Fruit fly (Drosophila melanogaster) whole organism, embryonic: ENCODE data around the gene Sec15.

Source experiments
- B-H1 ChIP-seq: fragments of 200-800 bp; sonication (Bioruptor generic); IDR thresholded peaks from 3 replicates; pipeline ENCODE4 v1.3.6; 2022; ENCODE audit warnings: missing biosample characterization, missing genetic modification characterization
- CG13424 ChIP-seq: fragments of 200-800 bp; sonication (Bioruptor generic); optimal IDR thresholded peaks from 2 replicates; lab custom pipeline; 2019; ENCODE audit warnings: missing biosample characterization, mild to moderate bottlenecking, missing genetic modification characterization, moderate library complexity
- CG14050 ChIP-seq: fragments of 200-800 bp; sonication (Bioruptor generic); IDR thresholded peaks from 3 replicates; pipeline ENCODE4 v1.3.6; 2022; ENCODE audit warnings: missing biosample characterization, missing genetic modification characterization
- CG14710 ChIP-seq: fragments of 200-800 bp; sonication (Bioruptor generic); optimal IDR thresholded peaks from 3 replicates; lab custom pipeline; 2019; ENCODE audit warnings: missing biosample characterization, mild to moderate bottlenecking, missing genetic modification characterization, moderate library complexity
- CG14860 ChIP-seq: fragments of 200-800 bp; sonication (Bioruptor generic); IDR thresholded peaks from 3 replicates; pipeline ENCODE4 v1.3.6; 2022; ENCODE audit warnings: missing biosample characterization, missing genetic modification characterization; ENCODE audit not compliant: partially characterized antibody
- CG15073 ChIP-seq: fragments of 200-800 bp; sonication (Bioruptor generic); optimal IDR thresholded peaks from 2 replicates; lab custom pipeline; 2016; ENCODE audit warnings: missing biosample characterization, missing genetic modification characterization
- CG15514 ChIP-seq: fragments of 200-800 bp; sonication (Bioruptor generic); optimal IDR thresholded peaks from 3 replicates; lab custom pipeline; 2017; ENCODE audit warnings: missing biosample characterization, missing genetic modification characterization, mild to moderate bottlenecking, moderate library complexity, missing genetic modification reagents
- CG1832 ChIP-seq: fragments of 200-800 bp; sonication (Bioruptor generic); optimal IDR thresholded peaks from 2 replicates; lab custom pipeline; 2017; ENCODE audit warnings: missing biosample characterization, mild to moderate bottlenecking, missing genetic modification characterization, inconsistent platforms
- CG2120 ChIP-seq: fragments of 200-800 bp; sonication (Bioruptor generic); optimal IDR thresholded peaks from 3 replicates; lab custom pipeline; 2016; ENCODE audit warnings: missing biosample characterization, missing genetic modification characterization
- CG2129 ChIP-seq: fragments of 200-800 bp; sonication (Bioruptor generic); IDR thresholded peaks from 2 replicates; pipeline ENCODE4 v1.3.6; 2022; ENCODE audit warnings: missing biosample characterization, missing genetic modification characterization; ENCODE audit not compliant: partially characterized antibody
- CG31365 ChIP-seq: fragments of 200-800 bp; sonication (Bioruptor generic); optimal IDR thresholded peaks from 2 replicates; lab custom pipeline; 2018; ENCODE audit warnings: missing biosample characterization, mild to moderate bottlenecking, missing genetic modification characterization
- CG31388 ChIP-seq: fragments of 200-800 bp; sonication (Bioruptor generic); optimal IDR thresholded peaks from 2 replicates; lab custom pipeline; 2016; ENCODE audit warnings: missing biosample characterization, missing genetic modification characterization
- CG4360 ChIP-seq: fragments of 200-800 bp; sonication (Bioruptor generic); IDR thresholded peaks from 2 replicates; pipeline ENCODE4 v1.3.6; 2022; ENCODE audit warnings: missing biosample characterization, missing genetic modification characterization
- CG6654 ChIP-seq: fragments of 200-800 bp; sonication (Bioruptor generic); optimal IDR thresholded peaks from 2 replicates; lab custom pipeline; 2017; ENCODE audit warnings: missing biosample characterization, mild to moderate bottlenecking, missing genetic modification characterization
- CG7556 ChIP-seq: fragments of 200-800 bp; sonication (Bioruptor generic); optimal IDR thresholded peaks from 2 replicates; lab custom pipeline; 2017; ENCODE audit warnings: missing biosample characterization, mild to moderate bottlenecking, missing genetic modification characterization
- CG8290 ChIP-seq, 3 experiments: fragments of 200-800 bp; sonication (Bioruptor generic); optimal IDR thresholded peaks; 2 replicates each; lab custom pipeline; 2016 to 2019; ENCODE audit warnings: missing biosample characterization in 3 of 3, missing genetic modification characterization in 3 of 3, mild to moderate bottlenecking in 2 of 3, moderate library complexity in 1 of 3
- CG8478 ChIP-seq: fragments of >200 bp; optimal IDR thresholded peaks from 2 replicates; lab custom pipeline; 2018
- CG9609 ChIP-seq: fragments of 200-800 bp; sonication (Bioruptor generic); optimal IDR thresholded peaks from 3 replicates; lab custom pipeline; 2016; ENCODE audit warnings: missing biosample characterization, missing genetic modification characterization
- Dek ChIP-seq: fragments of 200-800 bp; sonication (Bioruptor generic); optimal IDR thresholded peaks from 3 replicates; lab custom pipeline; 2019; ENCODE audit warnings: missing biosample characterization, mild to moderate bottlenecking, missing genetic modification characterization, moderate library complexity
- Dip3 ChIP-seq: fragments of 200-800 bp; sonication (Bioruptor generic); optimal IDR thresholded peaks from 3 replicates; lab custom pipeline; 2016; ENCODE audit warnings: missing biosample characterization, missing genetic modification characterization
- HHEX ChIP-seq: fragments of 200-800 bp; sonication (Bioruptor generic); optimal IDR thresholded peaks from 3 replicates; lab custom pipeline; 2017; ENCODE audit warnings: missing biosample characterization, mild to moderate bottlenecking, missing genetic modification characterization, missing genetic modification reagents
- HLH54F ChIP-seq: fragments of 200-800 bp; sonication (Bioruptor generic); optimal IDR thresholded peaks from 3 replicates; lab custom pipeline; 2016; ENCODE audit warnings: missing biosample characterization, missing genetic modification characterization
- Hr39 ChIP-seq: fragments of >200 bp; optimal IDR thresholded peaks from 2 replicates; lab custom pipeline; 2017
- Hr78 ChIP-seq, 2 experiments: fragments of 200-800 bp in 1 of 2; fragments of >200 bp in 1 of 2; sonication (Bioruptor generic) in 1 of 2; optimal IDR thresholded peaks; 2 replicates each; lab custom pipeline; 2017 to 2019; ENCODE audit warnings: missing biosample characterization in 2 of 2, missing genetic modification characterization in 2 of 2, mild to moderate bottlenecking in 1 of 2, moderate library complexity in 1 of 2
- Oli ChIP-seq: fragments of 200-800 bp; sonication (Bioruptor generic); optimal IDR thresholded peaks from 2 replicates; lab custom pipeline; 2018; ENCODE audit warnings: missing biosample characterization, mild to moderate bottlenecking, missing genetic modification characterization, moderate library complexity
- Optix ChIP-seq: fragments of 200-800 bp; sonication (Bioruptor generic); IDR thresholded peaks from 3 replicates; pipeline ENCODE4 v1.3.6; 2022; ENCODE audit warnings: missing biosample characterization, missing genetic modification characterization
- Rx ChIP-seq: fragments of 200-800 bp; sonication (Bioruptor generic); IDR thresholded peaks from 2 replicates; pipeline ENCODE4 v1.3.6; 2022; ENCODE audit warnings: missing biosample characterization, missing genetic modification characterization
- Sry-δ ChIP-seq: fragments of 200-800 bp; sonication (Bioruptor generic); optimal IDR thresholded peaks from 2 replicates; lab custom pipeline; 2016; ENCODE audit warnings: missing biosample characterization, missing genetic modification characterization
- Usf ChIP-seq: fragments of 200-800 bp; sonication (Bioruptor generic); optimal IDR thresholded peaks from 2 replicates; lab custom pipeline; 2017; ENCODE audit warnings: missing genotype, missing biosample characterization, missing genetic modification characterization
- az2 ChIP-seq: fragments of 200-800 bp; sonication (Bioruptor generic); optimal IDR thresholded peaks from 3 replicates; lab custom pipeline; 2016; ENCODE audit warnings: missing biosample characterization, missing genetic modification characterization
- bab2 ChIP-seq: fragments of 200-800 bp; sonication (Bioruptor generic); optimal IDR thresholded peaks from 2 replicates; lab custom pipeline; 2016; ENCODE audit warnings: missing biosample characterization, missing genetic modification characterization
- cwo ChIP-seq: fragments of 200-800 bp; sonication (Bioruptor generic); optimal IDR thresholded peaks from 3 replicates; lab custom pipeline; 2017; ENCODE audit warnings: missing biosample characterization, missing genetic modification characterization, mild to moderate bottlenecking, moderate library complexity, missing genetic modification reagents
- ewg ChIP-seq: fragments of 200-800 bp; sonication (Bioruptor generic); optimal IDR thresholded peaks from 3 replicates; lab custom pipeline; 2017; ENCODE audit warnings: mild to moderate bottlenecking, missing biosample characterization, missing genetic modification reagents, missing genetic modification characterization
- fd3F ChIP-seq: fragments of 200-800 bp; sonication (Bioruptor generic); optimal IDR thresholded peaks from 2 replicates; lab custom pipeline; 2018; ENCODE audit warnings: missing biosample characterization, mild to moderate bottlenecking, missing genetic modification characterization, moderate library complexity
- gcm2 ChIP-seq: fragments of 200-800 bp; sonication (Bioruptor generic); optimal IDR thresholded peaks from 2 replicates; lab custom pipeline; 2016; ENCODE audit warnings: missing biosample characterization, missing genetic modification characterization
- grau ChIP-seq: fragments of 200-800 bp; optimal IDR thresholded peaks from 3 replicates; lab custom pipeline; 2019; ENCODE audit warnings: missing biosample characterization, mild to moderate bottlenecking, missing genetic modification characterization, moderate library complexity
- jumu ChIP-seq: fragments of 200-800 bp; sonication (Bioruptor generic); optimal IDR thresholded peaks from 3 replicates; lab custom pipeline; 2016; ENCODE audit warnings: missing biosample characterization, missing genetic modification characterization
- kni ChIP-seq: fragments of 200-800 bp; sonication (Bioruptor generic); optimal IDR thresholded peaks from 3 replicates; lab custom pipeline; 2017; ENCODE audit warnings: mild to moderate bottlenecking, missing biosample characterization, missing genetic modification reagents, missing genetic modification characterization
- lola ChIP-seq, 3 experiments: fragments of >200 bp in 2 of 3; fragments of 200-800 bp in 1 of 3; sonication (Bioruptor generic) in 1 of 3; optimal IDR thresholded peaks; 2 replicates each; lab custom pipeline; 2017 to 2019; ENCODE audit warnings: missing biosample characterization in 3 of 3, missing genetic modification characterization in 3 of 3, mild to moderate bottlenecking in 1 of 3, moderate library complexity in 1 of 3
- nerfin-2 ChIP-seq: fragments of 200-800 bp; sonication (Bioruptor generic); IDR thresholded peaks from 2 replicates; pipeline ENCODE4 v1.3.6; 2022; ENCODE audit warnings: missing biosample characterization, missing genetic modification characterization; ENCODE audit not compliant: partially characterized antibody
- pita ChIP-seq: fragments of 200-800 bp; sonication (Bioruptor generic); optimal IDR thresholded peaks from 2 replicates; lab custom pipeline; 2017; ENCODE audit warnings: missing biosample characterization, mild to moderate bottlenecking, missing genetic modification characterization
- pnt ChIP-seq: fragments of 200-800 bp; sonication (Bioruptor generic); optimal IDR thresholded peaks from 3 replicates; lab custom pipeline; 2016; ENCODE audit warnings: missing biosample characterization, missing genetic modification characterization
- prd ChIP-seq, 3 experiments: fragments of >200 bp in 2 of 3; fragments of 200-800 bp in 1 of 3; sonication (Bioruptor generic) in 1 of 3; optimal IDR thresholded peaks in 2 of 3; IDR thresholded peaks in 1 of 3; 2 replicates in 2 of 3; 3 replicates in 1 of 3; pipeline versions ENCODE4 v1.3.6 to Lab custom; 2017 to 2022; ENCODE audit warnings: missing biosample characterization in 1 of 3, missing genetic modification characterization in 1 of 3
- schlank ChIP-seq: fragments of 200-800 bp; sonication (Bioruptor generic); optimal IDR thresholded peaks from 2 replicates; lab custom pipeline; 2018; ENCODE audit warnings: missing biosample characterization, mild to moderate bottlenecking, missing genetic modification characterization
- shn ChIP-seq: fragments of 200-800 bp; sonication (Bioruptor generic); optimal IDR thresholded peaks from 3 replicates; lab custom pipeline; 2016; ENCODE audit warnings: missing biosample characterization, missing genetic modification characterization
- stc ChIP-seq: fragments of 200-800 bp; sonication (Bioruptor generic); IDR thresholded peaks from 2 replicates; pipeline ENCODE4 v1.3.6; 2022; ENCODE audit warnings: missing biosample characterization, missing genetic modification characterization
- tin ChIP-seq: fragments of 200-800 bp; sonication (Bioruptor generic); optimal IDR thresholded peaks from 3 replicates; lab custom pipeline; 2016; ENCODE audit warnings: missing biosample characterization, missing genetic modification characterization
- wdn ChIP-seq: fragments of 200-800 bp; sonication (Bioruptor generic); IDR thresholded peaks from 2 replicates; pipeline ENCODE4 v1.3.6; 2022; ENCODE audit warnings: missing biosample characterization, missing genetic modification characterization
- zf30C ChIP-seq: fragments of 200-800 bp; sonication (Bioruptor generic); optimal IDR thresholded peaks from 3 replicates; lab custom pipeline; 2018; ENCODE audit warnings: missing biosample characterization, mild to moderate bottlenecking, missing genetic modification characterization

Sec15 gene

dm6 chr3R:21065010-21065695 is 42.6 kb downstream of the Sec15 start, which contains the start of gene AnxB9 (continued):
- peak; percentile 19 for TF ChIP-seq shn (GFP tag; lab: Kevin White, UChicago)
- no peak for TF ChIP-seq Hr78 (GFP tag; optimal IDR thresholded peaks at IDR 0.05; lab: Kevin White, UChicago)
- no peak for TF ChIP-seq CG2120 (GFP tag; lab: Kevin White, UChicago)
- peak; percentile 82 for TF ChIP-seq CG4360 (GFP tag; lab: Robert Waterston, UW)
- no peak for TF ChIP-seq Usf (GFP tag; lab: Kevin White, UChicago)
- no peak for TF ChIP-seq jumu (GFP tag; lab: Kevin White, UChicago)
- TF ChIP-seq CG13424 (tag; lab: Kevin White, UChicago): no peak
- TF ChIP-seq Rx: no peak
- TF ChIP-seq CG1832 (GFP tag; lab: Kevin White, UChicago): no peak
- TF ChIP-seq Sry-δ (GFP tag; lab: Kevin White, UChicago): peak; percentile 82
- TF ChIP-seq prd (optimal IDR thresholded peaks at IDR 0.05; lab: Kevin White, UChicago): no peak
- 0 out of 3 replicates have a peak, but pooled peaks have one; percentile 11 for TF ChIP-seq prd (GFP tag; IDR thresholded peaks at IDR 0.05; lab: Robert Waterston, UW)
- no peak for TF ChIP-seq Dek (tag; lab: Kevin White, UChicago)
- TF ChIP-seq az2: no peak
- TF ChIP-seq schlank (tag; lab: Kevin White, UChicago): peak; percentile 39
- no peak for TF ChIP-seq Oli (tag; lab: Kevin White, UChicago)
- no peak for TF ChIP-seq bab2 (GFP tag; lab: Kevin White, UChicago)
- no peak for TF ChIP-seq CG8478
- TF ChIP-seq CG2129 (GFP tag; lab: Robert Waterston, UW): peak; percentile 9; the same call in 1 of the 2 replicates
- no peak for TF ChIP-seq CG15073 (GFP tag; lab: Kevin White, UChicago)
- no peak for TF ChIP-seq HLH54F (GFP tag; lab: Kevin White, UChicago)
- no peak for TF ChIP-seq B-H1 (GFP tag; lab: Robert Waterston, UW)
- no peak for TF ChIP-seq CG14710
- no peak for TF ChIP-seq pita (GFP tag; lab: Kevin White, UChicago)
- no peak for TF ChIP-seq wdn
- TF ChIP-seq CG14860 (GFP tag; lab: Robert Waterston, UW): no peak; the same call in 1 of the 3 replicates
- TF ChIP-seq kni (GFP tag; lab: Kevin White, UChicago): no peak
- no peak for TF ChIP-seq nerfin-2
- TF ChIP-seq HHEX (GFP tag; lab: Kevin White, UChicago): peak; percentile 19
- no peak for TF ChIP-seq fd3F (GFP tag; lab: Kevin White, UChicago)
- TF ChIP-seq CG31365: peak; percentile 55
- no peak for TF ChIP-seq pnt (GFP tag; lab: Kevin White, UChicago)
- peak; percentile 72 for TF ChIP-seq CG15514
- no peak for TF ChIP-seq gcm2 (GFP tag; lab: Kevin White, UChicago)
- TF ChIP-seq CG8290 (GFP tag; optimal IDR thresholded peaks at IDR 0.05; lab: Kevin White, UChicago): peak; percentile 98
- peak in 1 of 2 experiments; percentile 92 for TF ChIP-seq CG8290 (tag; optimal IDR thresholded peaks at IDR 0.05; lab: Kevin White, UChicago)
- peak; percentile 14 for TF ChIP-seq cwo
- TF ChIP-seq Hr39 (lab: Kevin White, UChicago): no peak
- TF ChIP-seq CG6654 (GFP tag; lab: Kevin White, UChicago): no peak
- TF ChIP-seq CG31388: no peak
- TF ChIP-seq CG14050 (GFP tag; lab: Robert Waterston, UW): no peak
- no peak for TF ChIP-seq lola (GFP tag; optimal IDR thresholded peaks at IDR 0.05; lab: Kevin White, UChicago)
- TF ChIP-seq stc (GFP tag; lab: Robert Waterston, UW): peak; percentile 50; the same call in 1 of the 2 replicates
- TF ChIP-seq tin (GFP tag; lab: Kevin White, UChicago): no peak
- TF ChIP-seq CG9609 (GFP tag; lab: Kevin White, UChicago): no peak
- no peak for TF ChIP-seq grau
- TF ChIP-seq zf30C: no peak
- no peak for TF ChIP-seq ewg
- TF ChIP-seq CG7556 (GFP tag; lab: Kevin White, UChicago): no peak
- peak; percentile 1 for TF ChIP-seq Dip3 (GFP tag; lab: Kevin White, UChicago)
- no peak for TF ChIP-seq Optix (GFP tag; lab: Robert Waterston, UW)
